Worm (Caenorhabditis elegans): ENCODE measurements around the gene Y81G3A.6.

Gene Y81G3A.6

ce11 chrII:13077746-13078145 is 4.6 kb downstream of the Y81G3A.6 start (continued):
- TF ChIP-seq madf-10 (tag; optimal IDR thresholded peaks at IDR 0.05) (peak; percentile 31), F33H1.4 (GFP tag; IDR thresholded peaks at IDR 0.05) (no peak), ztf-6 (GFP tag; IDR thresholded peaks at IDR 0.05) (no peak), snpc-1.1 (tag; optimal IDR thresholded peaks at IDR 0.05; ENCODE audit: insufficient read depth) (no peak), ekl-4 (GFP tag; IDR thresholded peaks at IDR 0.05) (no peak), cebp-1 (GFP tag; IDR thresholded peaks at IDR 0.05) (no peak), cebp-1 (tag; optimal IDR thresholded peaks at IDR 0.05) (peak; percentile 60), gei-17 (GFP tag; optimal IDR thresholded peaks at IDR 0.05) (no peak), zim-3 (tag; optimal IDR thresholded peaks at IDR 0.05) (no peak), somi-1 (GFP tag; optimal IDR thresholded peaks at IDR 0.05) (no peak), Y95B8A.8 (GFP tag; IDR thresholded peaks at IDR 0.05) (no peak), lsl-1 (GFP tag; optimal IDR thresholded peaks at IDR 0.05) (no peak), mcd-1 (GFP tag; IDR thresholded peaks at IDR 0.05) (no peak), snpc-4 (GFP tag; optimal IDR thresholded peaks at IDR 0.05) (no peak), snpc-4 (tag; optimal IDR thresholded peaks at IDR 0.05) (peak in 2 of 4 experiments; percentile 3 to 12), zfh-2 (GFP tag; conservative IDR thresholded peaks at IDR 0.05) (no peak), atf-7 (tag; optimal IDR thresholded peaks at IDR 0.05) (peak; percentile 63), nhr-179 (tag; optimal IDR thresholded peaks at IDR 0.05) (no peak), lin-40 (tag; optimal IDR thresholded peaks at IDR 0.05) (no peak), D2030.7 (GFP tag; IDR thresholded peaks at IDR 0.05) (no peak), nhr-90 (tag; optimal IDR thresholded peaks at IDR 0.05) (peak; percentile 17), dox-1 (GFP tag; IDR thresholded peaks at IDR 0.05) (peak; percentile 10; the same call in 1 of the 2 replicates), bed-2 (GFP tag; IDR thresholded peaks at IDR 0.05) (no peak), F55B11.4 (tag; optimal IDR thresholded peaks at IDR 0.05; ENCODE audit: borderline replicate concordance, insufficient read depth) (no peak), ztf-26 (tag; optimal IDR thresholded peaks at IDR 0.05) (no peak), B0019.2 (GFP tag; conservative IDR thresholded peaks at IDR 0.05) (no peak), repo-1 (tag; optimal IDR thresholded peaks at IDR 0.05) (peak; percentile 17), madf-6 (GFP tag; IDR thresholded peaks at IDR 0.05) (no peak), C17E4.6 (GFP tag; IDR thresholded peaks at IDR 0.05) (no peak), F10E7.11 (tag; optimal IDR thresholded peaks at IDR 0.05) (no peak), F49E8.2 (tag; optimal IDR thresholded peaks at IDR 0.05; ENCODE audit: insufficient read depth) (no peak), dpff-1 (tag; optimal IDR thresholded peaks at IDR 0.05) (no peak), nfya-2 (GFP tag; IDR thresholded peaks at IDR 0.05) (no peak), attf-5 (GFP tag; optimal IDR thresholded peaks at IDR 0.05) (peak; percentile 0), F37B4.10 (GFP tag; IDR thresholded peaks at IDR 0.05) (no peak), pha-4 (tag; optimal IDR thresholded peaks at IDR 0.05) (peak; percentile 48), ets-4 (GFP tag; optimal IDR thresholded peaks at IDR 0.05) (no peak), lin-26 (GFP tag; IDR thresholded peaks at IDR 0.05) (no peak), C06A6.2 (GFP tag; conservative IDR thresholded peaks at IDR 0.05) (no peak), ccch-3 (GFP tag; optimal IDR thresholded peaks at IDR 0.05) (no peak), hlh-12 (tag; optimal IDR thresholded peaks at IDR 0.05) (no peak), F23B12.7 (tag; optimal IDR thresholded peaks at IDR 0.05; ENCODE audit: insufficient read depth) (no peak), F57A8.1 (GFP tag; optimal IDR thresholded peaks at IDR 0.05) (no peak), nhr-120 (GFP tag; IDR thresholded peaks at IDR 0.05) (no peak), ZK185.1 (tag; optimal IDR thresholded peaks at IDR 0.05; ENCODE audit: poor library complexity, severe bottlenecking) (no peak), attf-3 (GFP tag; conservative IDR thresholded peaks at IDR 0.05) (no peak), mel-28 (tag; optimal IDR thresholded peaks at IDR 0.05; ENCODE audit: borderline replicate concordance) (no peak), tbx-9 (tag; optimal IDR thresholded peaks at IDR 0.05; ENCODE audit: borderline replicate concordance) (no peak), unc-130 (GFP tag; optimal IDR thresholded peaks at IDR 0.05) (no peak)

Data from whole organism, young adult.